Fruit fly (Drosophila melanogaster) whole organism, embryonic: ENCODE measurements around the gene Irp-1B.

Source experiments
- Asciz ChIP-seq: fragments of 200-800 bp; sonication (Bioruptor generic); optimal IDR thresholded peaks from 2 replicates; lab custom pipeline; 2017; ENCODE audit warnings: missing biosample characterization, mild to moderate bottlenecking, missing genetic modification characterization, missing genetic modification reagents
- CG11398 ChIP-seq: fragments of 200-800 bp; sonication (Bioruptor generic); optimal IDR thresholded peaks from 2 replicates; lab custom pipeline; 2016; ENCODE audit warnings: missing biosample characterization, missing genetic modification characterization
- CG11456 ChIP-seq: fragments of 200-800 bp; sonication (Bioruptor generic); IDR thresholded peaks from 3 replicates; pipeline ENCODE4 v1.3.6; 2022; ENCODE audit warnings: missing biosample characterization, missing genetic modification characterization
- CG14014 ChIP-seq: fragments of 200-800 bp; sonication (Bioruptor generic); IDR thresholded peaks from 2 replicates; pipeline ENCODE4 v1.3.6; 2022; ENCODE audit warnings: missing biosample characterization, missing genetic modification characterization
- Deaf1 ChIP-seq: fragments of 200-800 bp; optimal IDR thresholded peaks from 3 replicates; lab custom pipeline; 2019; ENCODE audit warnings: missing biosample characterization, mild to moderate bottlenecking, missing genetic modification characterization, moderate library complexity
- Nf-YB ChIP-seq: fragments of 200-800 bp; sonication (Bioruptor generic); optimal IDR thresholded peaks from 3 replicates; lab custom pipeline; 2019; ENCODE audit warnings: missing biosample characterization, mild to moderate bottlenecking, missing genetic modification characterization, moderate library complexity
- Nf-YC ChIP-seq: fragments of 200-800 bp; optimal IDR thresholded peaks from 3 replicates; lab custom pipeline; 2019; ENCODE audit warnings: missing biosample characterization, mild to moderate bottlenecking, missing genetic modification characterization, moderate library complexity
- Tbp ChIP-seq: fragments of >200 bp; optimal IDR thresholded peaks from 2 replicates; lab custom pipeline; 2018; ENCODE audit warnings: missing biosample characterization, missing genetic modification characterization
- cato ChIP-seq: fragments of 200-800 bp; sonication (Bioruptor generic); optimal IDR thresholded peaks from 2 replicates; lab custom pipeline; 2016; ENCODE audit warnings: missing biosample characterization, missing genetic modification characterization, borderline replicate concordance
- ewg ChIP-seq: fragments of 200-800 bp; sonication (Bioruptor generic); optimal IDR thresholded peaks from 3 replicates; lab custom pipeline; 2017; ENCODE audit warnings: mild to moderate bottlenecking, missing biosample characterization, missing genetic modification reagents, missing genetic modification characterization
- slp2 ChIP-seq: fragments of 200-800 bp; sonication (Bioruptor generic); optimal IDR thresholded peaks from 2 replicates; lab custom pipeline; 2016; ENCODE audit warnings: missing biosample characterization, missing genetic modification characterization
- sna ChIP-seq: fragments of 200-800 bp; sonication (Bioruptor generic); IDR thresholded peaks from 2 replicates; pipeline ENCODE4 v1.3.6; 2022; ENCODE audit warnings: missing biosample characterization, missing genetic modification characterization; ENCODE audit not compliant: partially characterized antibody

Irp-1B gene

DNA sequence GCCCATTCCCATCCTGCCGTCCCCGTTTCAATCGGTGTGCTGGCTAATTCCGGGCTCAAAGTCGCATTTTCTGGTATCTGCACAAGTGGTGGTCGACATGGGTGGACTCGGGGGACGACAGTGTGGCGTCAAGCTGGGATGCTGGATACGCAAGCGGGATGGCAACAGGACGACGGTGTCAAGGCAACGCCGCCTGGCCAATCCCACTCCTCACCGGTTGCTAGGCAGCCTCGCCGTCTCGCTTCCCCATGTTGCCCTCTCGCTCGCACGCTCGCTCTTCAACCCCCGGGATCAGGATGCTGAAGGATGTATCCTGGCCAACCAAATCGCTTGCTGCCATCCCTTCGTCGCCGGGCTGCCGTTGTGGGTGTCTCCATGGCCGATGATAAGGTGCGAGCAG, 44.4 kb downstream of the Irp-1B start (continued):
- TF ChIP-seq Asciz (GFP tag; lab: Kevin White, UChicago): no peak
- 0 out of 3 replicates have a peak, but pooled peaks have one; percentile 34 for TF ChIP-seq CG11456 (GFP tag; lab: Robert Waterston, UW)
- peak; percentile 99 for TF ChIP-seq Nf-YC (tag; lab: Kevin White, UChicago)
- TF ChIP-seq Tbp (GFP tag; lab: Kevin White, UChicago): no peak
- no peak for TF ChIP-seq sna (GFP tag; lab: Robert Waterston, UW)
- no peak for TF ChIP-seq cato
- TF ChIP-seq, all 482 proteins: peak for 20

DNA sequence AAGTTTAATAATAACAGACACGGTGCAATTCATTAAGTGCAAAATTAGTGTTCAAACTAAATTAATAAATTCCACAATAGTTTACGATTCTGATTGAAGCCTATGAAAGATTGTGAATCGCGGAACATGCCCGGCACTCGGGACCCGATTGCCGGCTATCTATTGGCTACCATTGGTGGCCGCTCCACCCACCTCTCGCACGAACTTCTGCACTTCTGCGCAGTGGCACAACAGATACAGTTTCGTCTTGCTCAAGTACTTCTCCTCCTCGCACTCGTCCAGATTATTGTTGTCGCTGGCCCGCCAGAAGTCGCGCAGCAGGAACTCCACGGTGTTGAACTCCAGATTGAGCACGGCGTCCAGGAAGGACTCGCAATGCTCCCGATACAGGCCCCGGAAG, 48.4 kb downstream of the Irp-1B start:
- TF ChIP-seq CG14014: 0 out of 2 replicates have a peak, but pooled peaks have one; percentile 8
- no peak for TF ChIP-seq slp2
- peak; percentile 66 for TF ChIP-seq ewg (GFP tag; lab: Kevin White, UChicago)
- no peak for TF ChIP-seq CG11398
- TF ChIP-seq Nf-YC (tag; lab: Kevin White, UChicago): peak; percentile 88
- TF ChIP-seq Deaf1 (tag; lab: Kevin White, UChicago): peak; percentile 84
- TF ChIP-seq Nf-YB: peak; percentile 83
